Worm (Caenorhabditis elegans) whole organism, mixed stage, embryonic: ENCODE results near the gene ech-3.

Source experiments
- ces-1 ChIP-seq: fragments of 150-350 bp; optimal IDR thresholded peaks from 2 replicates; lab custom pipeline; 2014; ENCODE audit warnings: missing biosample characterization, missing genetic modification reagents, missing genetic modification characterization
- elt-1 ChIP-seq: sonication (generic microtip); optimal IDR thresholded peaks from 2 replicates; lab custom pipeline; 2017; ENCODE audit warnings: missing genetic modification characterization, mild to moderate bottlenecking, missing compliant biosample characterization, antibody characterized with exemption, moderate library complexity, borderline replicate concordance; ENCODE audit not compliant: insufficient read depth
- elt-3 ChIP-seq: fragments of 150-350 bp; optimal IDR thresholded peaks from 2 replicates; lab custom pipeline; 2014; ENCODE audit warnings: missing biosample characterization, missing genetic modification characterization
- mab-5 ChIP-seq: fragments of 150-350 bp; optimal IDR thresholded peaks from 2 replicates; lab custom pipeline; 2014; ENCODE audit warnings: missing biosample characterization, missing genetic modification characterization
- nhr-76 ChIP-seq: sonication (generic microtip); optimal IDR thresholded peaks from 2 replicates; lab custom pipeline; 2017; ENCODE audit warnings: missing biosample characterization, missing genetic modification characterization
- pha-4 ChIP-seq: fragments of 150-350 bp; optimal IDR thresholded peaks from 2 replicates; lab custom pipeline; 2018; ENCODE audit warnings: missing biosample characterization, missing genetic modification reagents, missing genetic modification characterization
- snpc-4 ChIP-seq: fragments of 150-350 bp; optimal IDR thresholded peaks from 2 replicates; lab custom pipeline; 2014; ENCODE audit warnings: missing biosample characterization, missing genetic modification characterization
- sptf-1 ChIP-seq: sonication (generic microtip); optimal IDR thresholded peaks from 2 replicates; lab custom pipeline; 2017; ENCODE audit warnings: mild to moderate bottlenecking, missing genetic modification characterization, moderate library complexity, missing compliant biosample characterization

DNA sequence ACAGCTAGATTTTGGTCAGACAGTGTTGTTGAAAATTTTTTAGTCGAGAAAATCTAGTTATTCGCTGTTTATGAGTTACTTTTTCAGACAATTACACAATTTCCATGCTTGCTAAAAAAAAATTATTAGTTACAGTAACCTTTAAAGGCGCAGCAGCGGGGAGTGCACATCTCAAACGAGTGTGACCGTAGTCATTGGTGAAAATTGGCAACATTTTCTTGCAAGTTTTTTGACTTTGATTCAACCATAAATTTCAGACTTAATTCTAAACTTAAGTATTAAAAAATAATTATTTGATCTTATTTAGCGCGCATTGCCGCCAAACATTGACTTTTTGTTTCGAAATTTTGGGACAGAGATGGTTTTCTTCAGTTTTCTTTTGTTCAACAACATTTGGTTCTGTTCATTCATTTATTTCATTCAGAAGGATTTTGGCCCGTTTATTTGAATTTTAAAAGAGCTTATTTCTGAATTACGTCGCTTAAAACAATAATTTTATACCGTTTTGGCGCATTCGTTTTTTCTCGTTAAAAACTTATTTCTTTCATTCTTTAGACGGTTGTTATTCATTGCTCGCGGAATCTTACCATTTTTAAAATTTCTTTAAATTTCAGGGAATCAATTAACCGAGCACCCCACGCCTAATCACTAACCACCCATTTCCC, 6.9 kb downstream of the ech-3 start, which contains the start of gene oma-2:
- TF ChIP-seq ces-1 (GFP tag; lab: Kevin White, UChicago) (no peak), mab-5 (tag; lab: Kevin White, UChicago) (no peak), nhr-76 (tag; lab: Kevin White, UChicago) (no peak), elt-3 (no peak), sptf-1 (tag; lab: Kevin White, UChicago) (no peak), elt-1 (tag; lab: Kevin White, UChicago) (no peak), snpc-4 (tag; lab: Kevin White, UChicago) (no peak), pha-4 (tag; lab: Kevin White, UChicago) (no peak)
